Worm (Caenorhabditis elegans) whole organism, late embryonic: ENCODE results near the gene M04B2.7.
A peak's percentile ranks its signal among the peaks of the same experiment; 100 is the strongest.

Source experiments
- C08G9.2 ChIP-seq: sonication (generic microtip); optimal IDR thresholded peaks from 2 replicates; lab custom pipeline; 2016; ENCODE audit warnings: mild to moderate bottlenecking, missing genetic modification characterization, moderate library complexity, missing compliant biosample characterization
- C38D4.7 ChIP-seq: fragments of 200-800 bp; sonication (Bioruptor generic); optimal IDR thresholded peaks from 2 replicates; lab custom pipeline; 2018; ENCODE audit warnings: mild to moderate bottlenecking, missing genetic modification characterization, moderate library complexity, missing compliant biosample characterization
- K09A11.1 ChIP-seq: sonication (generic microtip); optimal IDR thresholded peaks from 2 replicates; lab custom pipeline; 2017; ENCODE audit warnings: antibody characterized with exemption, mild to moderate bottlenecking, missing genetic modification characterization, missing compliant biosample characterization; ENCODE audit not compliant: insufficient read depth
- ceh-18 ChIP-seq: sonication (generic microtip); optimal IDR thresholded peaks from 2 replicates; lab custom pipeline; 2016; ENCODE audit warnings: missing genetic modification characterization, missing compliant biosample characterization
- ceh-19 ChIP-seq: fragments of 200-800 bp; sonication (Bioruptor generic); optimal IDR thresholded peaks from 2 replicates; lab custom pipeline; 2018; ENCODE audit warnings: mild to moderate bottlenecking, missing genetic modification characterization, missing compliant biosample characterization
- ceh-2 ChIP-seq: sonication (generic microtip); optimal IDR thresholded peaks from 2 replicates; lab custom pipeline; 2016; ENCODE audit warnings: missing genotype, missing genetic modification characterization, missing compliant biosample characterization
- ceh-22 ChIP-seq: sonication (generic microtip); optimal IDR thresholded peaks from 2 replicates; lab custom pipeline; 2017; ENCODE audit warnings: missing biosample characterization, missing genetic modification characterization
- ceh-31 ChIP-seq: sonication (generic microtip); optimal IDR thresholded peaks from 2 replicates; lab custom pipeline; 2016; ENCODE audit warnings: missing genetic modification characterization, missing compliant biosample characterization
- ceh-34 ChIP-seq: sonication (generic microtip); optimal IDR thresholded peaks from 2 replicates; lab custom pipeline; 2016; ENCODE audit warnings: mild to moderate bottlenecking, missing genetic modification characterization, missing compliant biosample characterization
- ceh-45 ChIP-seq: fragments of 200-800 bp; sonication (Bioruptor generic); IDR thresholded peaks from 2 replicates; pipeline ENCODE4 v1.3.6; 2022; ENCODE audit warnings: missing genetic modification reagents, missing genetic modification characterization, missing compliant biosample characterization
- ceh-48 ChIP-seq: sonication (generic microtip); optimal IDR thresholded peaks from 2 replicates; lab custom pipeline; 2016; ENCODE audit warnings: missing genetic modification characterization, inconsistent platforms, missing compliant biosample characterization
- che-1 ChIP-seq: sonication (generic microtip); optimal IDR thresholded peaks from 2 replicates; lab custom pipeline; 2016; ENCODE audit warnings: mild to moderate bottlenecking, missing genetic modification characterization, missing compliant biosample characterization
- dve-1 ChIP-seq: sonication (generic microtip); optimal IDR thresholded peaks from 2 replicates; lab custom pipeline; 2017; ENCODE audit warnings: antibody characterized with exemption, mild to moderate bottlenecking, missing genetic modification characterization, missing compliant biosample characterization
- elt-2 ChIP-seq: sonication (generic microtip); optimal IDR thresholded peaks from 2 replicates; lab custom pipeline; 2016; ENCODE audit warnings: missing genetic modification reagents, missing genetic modification characterization, missing compliant biosample characterization
- elt-4 ChIP-seq: sonication (generic microtip); optimal IDR thresholded peaks from 2 replicates; lab custom pipeline; 2016; ENCODE audit warnings: missing genetic modification characterization, missing compliant biosample characterization
- gmeb-2 ChIP-seq: sonication (generic microtip); optimal IDR thresholded peaks from 2 replicates; lab custom pipeline; 2016; ENCODE audit warnings: missing genetic modification characterization, inconsistent platforms, missing compliant biosample characterization
- hlh-13 ChIP-seq: fragments of 200-800 bp; sonication (Bioruptor generic); optimal IDR thresholded peaks from 2 replicates; lab custom pipeline; 2018; ENCODE audit warnings: mild to moderate bottlenecking, missing genetic modification characterization, missing compliant biosample characterization
- hlh-15 ChIP-seq: sonication (generic microtip); optimal IDR thresholded peaks from 2 replicates; lab custom pipeline; 2016; ENCODE audit warnings: missing genetic modification characterization, missing compliant biosample characterization
- lin-11 ChIP-seq: fragments of 200-800 bp; sonication (Bioruptor generic); optimal IDR thresholded peaks from 2 replicates; lab custom pipeline; 2018; ENCODE audit warnings: mild to moderate bottlenecking, missing genetic modification characterization, missing compliant biosample characterization
- nfya-1 ChIP-seq: sonication (generic microtip); optimal IDR thresholded peaks from 2 replicates; lab custom pipeline; 2017; ENCODE audit warnings: missing genetic modification characterization, mild to moderate bottlenecking, missing compliant biosample characterization, antibody characterized with exemption, moderate library complexity
- nhr-11 ChIP-seq: fragments of 150-350 bp; optimal IDR thresholded peaks from 2 replicates; lab custom pipeline; 2014; ENCODE audit warnings: missing biosample characterization, missing genetic modification characterization
- npax-4 ChIP-seq: sonication (generic microtip); optimal IDR thresholded peaks from 2 replicates; lab custom pipeline; 2016; ENCODE audit warnings: missing genetic modification characterization, missing compliant biosample characterization
- odd-2 ChIP-seq: sonication (generic microtip); optimal IDR thresholded peaks from 2 replicates; lab custom pipeline; 2017; ENCODE audit warnings: antibody characterized with exemption, mild to moderate bottlenecking, missing genetic modification characterization, missing compliant biosample characterization
- pros-1 ChIP-seq: fragments of 150-350 bp; optimal IDR thresholded peaks from 2 replicates; lab custom pipeline; 2014; ENCODE audit warnings: missing biosample characterization, missing genetic modification reagents, missing genetic modification characterization
- rnt-1 ChIP-seq: sonication (generic microtip); optimal IDR thresholded peaks from 2 replicates; lab custom pipeline; 2016; ENCODE audit warnings: missing genetic modification characterization, missing compliant biosample characterization
- sdc-2 ChIP-seq: sonication (generic microtip); optimal IDR thresholded peaks from 2 replicates; lab custom pipeline; 2016; ENCODE audit warnings: missing genotype, missing genetic modification characterization, missing compliant biosample characterization
- syd-9 ChIP-seq: sonication (generic microtip); optimal IDR thresholded peaks from 2 replicates; lab custom pipeline; 2016; ENCODE audit warnings: mild to moderate bottlenecking, missing genetic modification characterization, moderate library complexity, missing compliant biosample characterization
- tbx-7 ChIP-seq: sonication (generic microtip); optimal IDR thresholded peaks from 2 replicates; lab custom pipeline; 2016; ENCODE audit warnings: missing genotype, missing genetic modification characterization, missing compliant biosample characterization
- unc-42 ChIP-seq: sonication (generic microtip); optimal IDR thresholded peaks from 2 replicates; lab custom pipeline; 2016; ENCODE audit warnings: missing genotype, missing genetic modification characterization, missing compliant biosample characterization
- unc-55 ChIP-seq: sonication (generic microtip); optimal IDR thresholded peaks from 2 replicates; lab custom pipeline; 2017; ENCODE audit warnings: missing biosample characterization, missing genetic modification reagents, missing genetic modification characterization

The M04B2.7 gene

ce11 chrIV:11582450-11583166, 34.0 kb upstream of the M04B2.7 start:
- TF ChIP-seq elt-2 (peak; percentile 75), che-1 (no peak), hlh-15 (tag; lab: Kevin White, UChicago) (no peak), lin-11 (tag; lab: Kevin White, UChicago) (no peak), K09A11.1 (no peak), gmeb-2 (no peak), sdc-2 (no peak), ceh-31 (tag; lab: Kevin White, UChicago) (peak; percentile 25), npax-4 (tag; lab: Kevin White, UChicago) (no peak)

ce11 chrIV:11578492-11578891, 29.9 kb upstream of the M04B2.7 start, which contains the start of gene rib-1:
rib-1 (plus strand) TSS chrIV:11578792.
- TF ChIP-seq ceh-19 (GFP tag; lab: Kevin White, UChicago) (no peak), ceh-34 (tag; lab: Kevin White, UChicago) (no peak)

- no peak for TF ChIP-seq ceh-34 (tag; lab: Kevin White, UChicago)
- TF ChIP-seq C08G9.2 (tag; lab: Kevin White, UChicago), result no peak
- no peak for TF ChIP-seq C38D4.7 (GFP tag; lab: Kevin White, UChicago)
- TF ChIP-seq dve-1 (tag; lab: Kevin White, UChicago), result no peak
- TF ChIP-seq ceh-2 (tag; lab: Kevin White, UChicago), result no peak
- no peak for TF ChIP-seq tbx-7
- TF ChIP-seq elt-4 (tag; lab: Kevin White, UChicago), result no peak
- TF ChIP-seq hlh-13, result no peak
- TF ChIP-seq hlh-15 (tag; lab: Kevin White, UChicago), result no peak
- TF ChIP-seq K09A11.1, result no peak
- no peak for TF ChIP-seq pros-1 (tag; lab: Kevin White, UChicago)
- TF ChIP-seq rnt-1 (tag; lab: Kevin White, UChicago), result no peak
Measured at ce11 chrIV:11574331-11574730, 25.8 kb upstream of the M04B2.7 start.

ce11 chrIV:11572524-11572923, 24.0 kb upstream of the M04B2.7 start:
- no peak for TF ChIP-seq odd-2 (tag; lab: Kevin White, UChicago)
- TF ChIP-seq elt-2, result no peak
- TF ChIP-seq ceh-48 (tag; lab: Kevin White, UChicago), result no peak
- no peak for TF ChIP-seq npax-4 (tag; lab: Kevin White, UChicago)
- TF ChIP-seq syd-9, result no peak
- TF ChIP-seq ceh-18 (tag; lab: Kevin White, UChicago), result peak; percentile 11
- TF ChIP-seq ceh-22, result no peak

ce11 chrIV:11571374-11571839, 22.8 kb upstream of the M04B2.7 start:
- peak; percentile 11 for TF ChIP-seq nfya-1 (tag; lab: Kevin White, UChicago)
- TF ChIP-seq unc-55 (GFP tag; lab: Kevin White, UChicago), result peak; percentile 53
- no peak for TF ChIP-seq ceh-31 (tag; lab: Kevin White, UChicago)
- TF ChIP-seq ceh-45 (GFP tag; lab: Robert Waterston, UW), result no peak
- TF ChIP-seq rnt-1 (tag; lab: Kevin White, UChicago), result peak; percentile 6
- TF ChIP-seq ceh-18 (tag; lab: Kevin White, UChicago), result peak; percentile 14

- TF ChIP-seq nhr-11, result no peak
- no peak for TF ChIP-seq unc-42 (tag; lab: Kevin White, UChicago)
- no peak for TF ChIP-seq hlh-13
Measured at ce11 chrIV:11570200-11570599, 21.6 kb upstream of the M04B2.7 start, which contains the start of gene srgp-1. srgp-1 (plus strand) TSS chrIV:11570500.
